Worm (Caenorhabditis elegans) whole organism, L4 larva: ENCODE data around the gene skat-1.

Experiments
- F26F4.8 ChIP-seq: fragments of 200-800 bp; sonication (Bioruptor generic); conservative IDR thresholded peaks from 2 replicates; pipeline ENCODE4 v1.3.6; 2022; ENCODE audit warnings: missing genetic modification characterization, missing compliant biosample characterization
- F44E2.7 ChIP-seq: fragments of 200-800 bp; sonication (Bioruptor generic); IDR thresholded peaks from 2 replicates; pipeline ENCODE4 v2.1.2; 2022; ENCODE audit warnings: missing genetic modification characterization, missing compliant biosample characterization
- F49E8.2 ChIP-seq: sonication (generic microtip); optimal IDR thresholded peaks from 2 replicates; lab custom pipeline; 2016; ENCODE audit warnings: missing compliant biosample characterization, mild to moderate bottlenecking, missing genetic modification characterization, borderline replicate concordance
- T26A8.4 ChIP-seq: fragments of 200-800 bp; sonication (Bioruptor generic); IDR thresholded peaks from 2 replicates; pipeline ENCODE4 v1.3.6; 2022; ENCODE audit warnings: missing genetic modification characterization, missing compliant biosample characterization
- Y75B8A.6 ChIP-seq: fragments of 200-800 bp; sonication (Bioruptor generic); IDR thresholded peaks from 2 replicates; pipeline ENCODE4 v1.3.6; 2022; ENCODE audit warnings: missing genetic modification reagents, missing genetic modification characterization, missing compliant biosample characterization
- ZK546.5 ChIP-seq, 2 experiments: sonication (generic microtip); optimal IDR thresholded peaks; 2 replicates each; lab custom pipeline; 2017; ENCODE audit warnings: missing biosample characterization in 2 of 2, missing genetic modification characterization in 2 of 2
- aly-2 ChIP-seq: sonication (generic microtip); optimal IDR thresholded peaks from 2 replicates; lab custom pipeline; 2018; ENCODE audit warnings: missing biosample characterization, missing genetic modification characterization
- ama-1 ChIP-seq: fragments of 150-350 bp; optimal IDR thresholded peaks from 2 replicates; lab custom pipeline; 2014; ENCODE audit warnings: inconsistent platforms, mixed read lengths
- arid-1 ChIP-seq: fragments of 200-800 bp; sonication (Bioruptor generic); conservative IDR thresholded peaks from 2 replicates; pipeline ENCODE4 v1.3.6; 2022; ENCODE audit warnings: missing genetic modification reagents, missing genetic modification characterization, missing compliant biosample characterization
- attf-4 ChIP-seq: sonication (generic microtip); optimal IDR thresholded peaks from 3 replicates; lab custom pipeline; 2017; ENCODE audit warnings: missing biosample characterization, missing genetic modification characterization
- ceh-28 ChIP-seq: fragments of 150-350 bp; optimal IDR thresholded peaks from 2 replicates; lab custom pipeline; 2014; ENCODE audit warnings: missing biosample characterization, missing genetic modification reagents, missing genetic modification characterization
- ceh-44 ChIP-seq: fragments of 200-800 bp; sonication (Bioruptor generic); IDR thresholded peaks from 2 replicates; pipeline ENCODE4 v1.3.6; 2022; ENCODE audit warnings: missing genetic modification reagents, missing genetic modification characterization, missing compliant biosample characterization
- ceh-82 ChIP-seq: sonication (generic microtip); optimal IDR thresholded peaks from 2 replicates; lab custom pipeline; 2017; ENCODE audit warnings: missing biosample characterization, missing genetic modification characterization
- ces-1 ChIP-seq: fragments of 150-350 bp; sonication (generic microtip); optimal IDR thresholded peaks from 4 replicates; lab custom pipeline; 2014; ENCODE audit warnings: missing biosample characterization, missing genetic modification reagents, missing genetic modification characterization
- ctbp-1 ChIP-seq: fragments of 200-800 bp; sonication (Bioruptor generic); IDR thresholded peaks from 2 replicates; pipeline ENCODE4 v1.3.6; 2022; ENCODE audit warnings: missing genetic modification reagents, missing genetic modification characterization, missing compliant biosample characterization
- daf-16 ChIP-seq, 3 experiments: sonication (generic microtip); optimal IDR thresholded peaks; 2 replicates each; lab custom pipeline; 2016 to 2017; ENCODE audit warnings: missing genetic modification characterization in 3 of 3, missing genetic modification reagents in 3 of 3, mild to moderate bottlenecking in 2 of 3, missing compliant biosample characterization in 2 of 3, missing biosample characterization in 1 of 3, moderate library complexity in 1 of 3
- daf-19 ChIP-seq: fragments of 200-800 bp; sonication (Bioruptor generic); conservative IDR thresholded peaks from 2 replicates; pipeline ENCODE4 v1.3.6; 2022; ENCODE audit warnings: missing genetic modification characterization, missing compliant biosample characterization
- dmd-6 ChIP-seq: fragments of 200-800 bp; sonication (Bioruptor generic); IDR thresholded peaks from 2 replicates; pipeline ENCODE4 v1.3.6; 2022; ENCODE audit warnings: missing genetic modification reagents, missing genetic modification characterization, missing compliant biosample characterization
- dmd-9 ChIP-seq: fragments of 200-800 bp; sonication (Bioruptor generic); IDR thresholded peaks from 2 replicates; pipeline ENCODE4 v1.3.6; 2022; ENCODE audit warnings: missing genetic modification reagents, missing genetic modification characterization, missing compliant biosample characterization
- dpl-1 ChIP-seq: fragments of 150-350 bp; optimal IDR thresholded peaks from 2 replicates; lab custom pipeline; 2014; ENCODE audit warnings: missing biosample characterization, missing genetic modification reagents, missing genetic modification characterization
- duxl-1 ChIP-seq: sonication (generic microtip); optimal IDR thresholded peaks from 2 replicates; lab custom pipeline; 2016; ENCODE audit warnings: mild to moderate bottlenecking, missing genetic modification characterization, moderate library complexity, missing compliant biosample characterization; ENCODE audit not compliant: poor library complexity
- egl-27 ChIP-seq: sonication (generic microtip); optimal IDR thresholded peaks from 3 replicates; lab custom pipeline; 2017; ENCODE audit warnings: missing biosample characterization, missing genetic modification reagents, missing genetic modification characterization
- fos-1 ChIP-seq: fragments of 150-350 bp; optimal IDR thresholded peaks from 2 replicates; lab custom pipeline; 2014; ENCODE audit warnings: missing biosample characterization, missing genetic modification characterization
- lin-1 ChIP-seq: fragments of 200-800 bp; sonication (Bioruptor generic); IDR thresholded peaks from 2 replicates; pipeline ENCODE4 v1.3.6; 2022; ENCODE audit warnings: missing genetic modification reagents, missing genetic modification characterization, missing compliant biosample characterization
- lin-29 ChIP-seq: fragments of 200-800 bp; sonication (Bioruptor generic); IDR thresholded peaks from 2 replicates; pipeline ENCODE4 v1.3.6; 2022; ENCODE audit warnings: missing genetic modification reagents, missing genetic modification characterization, missing compliant biosample characterization
- lin-38 ChIP-seq: fragments of 200-800 bp; sonication (Bioruptor generic); IDR thresholded peaks from 2 replicates; pipeline ENCODE4 v1.3.6; 2022; ENCODE audit warnings: missing genetic modification reagents, missing genetic modification characterization, missing compliant biosample characterization
- lsy-2 ChIP-seq, 2 experiments: fragments of 150-350 bp in 1 of 2; sonication (generic microtip) in 1 of 2; optimal IDR thresholded peaks; 2 replicates each; lab custom pipeline; 2014 to 2017; ENCODE audit warnings: missing biosample characterization in 2 of 2, missing genetic modification characterization in 2 of 2
- madf-5 ChIP-seq, 2 experiments: fragments of 200-800 bp; sonication (Bioruptor generic); IDR thresholded peaks; 2 replicates each; pipeline ENCODE4 v1.3.6; 2022; ENCODE audit warnings: missing compliant biosample characterization in 2 of 2, missing genetic modification characterization in 2 of 2
- mes-2 ChIP-seq: sonication (generic microtip); optimal IDR thresholded peaks from 2 replicates; lab custom pipeline; 2016; ENCODE audit warnings: missing genotype, mild to moderate bottlenecking, missing genetic modification characterization, missing compliant biosample characterization; ENCODE audit not compliant: poor library complexity, severe bottlenecking
- mxl-3 ChIP-seq: fragments of 200-800 bp; sonication (Bioruptor generic); optimal IDR thresholded peaks from 2 replicates; lab custom pipeline; 2018; ENCODE audit warnings: mild to moderate bottlenecking, missing genetic modification characterization, missing compliant biosample characterization
- nhr-10 ChIP-seq: fragments of 150-350 bp; optimal IDR thresholded peaks from 2 replicates; lab custom pipeline; 2014; ENCODE audit warnings: missing biosample characterization, missing genetic modification characterization
- nhr-102 ChIP-seq: sonication (generic microtip); optimal IDR thresholded peaks from 2 replicates; lab custom pipeline; 2016; ENCODE audit warnings: mild to moderate bottlenecking, missing genetic modification characterization, moderate library complexity, missing compliant biosample characterization
- nhr-11 ChIP-seq: fragments of 150-350 bp; optimal IDR thresholded peaks from 2 replicates; lab custom pipeline; 2014; ENCODE audit warnings: missing biosample characterization, missing genetic modification characterization
- nhr-28 ChIP-seq: fragments of 150-350 bp; optimal IDR thresholded peaks from 2 replicates; lab custom pipeline; 2014; ENCODE audit warnings: missing biosample characterization, missing genetic modification characterization
- nhr-42 ChIP-seq: fragments of 200-800 bp; sonication (Bioruptor generic); IDR thresholded peaks from 2 replicates; pipeline ENCODE4 v1.3.6; 2022; ENCODE audit warnings: missing genetic modification characterization, missing compliant biosample characterization
- pha-4 ChIP-seq, 2 experiments: fragments of 150-350 bp in 1 of 2; fragments of 200-800 bp in 1 of 2; sonication (Bioruptor generic) in 1 of 2; IDR thresholded peaks in 1 of 2; optimal IDR thresholded peaks in 1 of 2; 2 replicates each; pipeline versions ENCODE4 v1.3.6 to Lab custom; 2014 to 2022; ENCODE audit warnings: missing genetic modification characterization in 2 of 2, missing genetic modification reagents in 2 of 2, missing biosample characterization in 1 of 2, missing compliant biosample characterization in 1 of 2
- pqm-1 ChIP-seq: sonication (generic microtip); optimal IDR thresholded peaks from 2 replicates; lab custom pipeline; 2017; ENCODE audit warnings: missing biosample characterization, missing genetic modification characterization
- rbr-2 ChIP-seq: sonication (generic microtip); optimal IDR thresholded peaks from 2 replicates; lab custom pipeline; 2016; ENCODE audit warnings: missing genotype, missing genetic modification characterization, missing compliant biosample characterization
- sdz-12 ChIP-seq: fragments of 200-800 bp; sonication (Bioruptor generic); optimal IDR thresholded peaks from 2 replicates; lab custom pipeline; 2018; ENCODE audit warnings: mild to moderate bottlenecking, missing genetic modification characterization, missing compliant biosample characterization
- set-16 ChIP-seq: fragments of 200-800 bp; sonication (Bioruptor generic); IDR thresholded peaks from 2 replicates; pipeline ENCODE4 v1.3.6; 2022; ENCODE audit warnings: missing genetic modification reagents, missing genetic modification characterization, missing compliant biosample characterization
- skn-1 ChIP-seq: fragments of 150-350 bp; optimal IDR thresholded peaks from 2 replicates; lab custom pipeline; 2014; ENCODE audit warnings: missing biosample characterization, missing genetic modification characterization
- snpc-1.2 ChIP-seq: fragments of 200-800 bp; sonication (Bioruptor generic); IDR thresholded peaks from 2 replicates; pipeline ENCODE4 v1.3.6; 2022; ENCODE audit warnings: missing genetic modification reagents, missing genetic modification characterization, missing compliant biosample characterization
- snpc-4 ChIP-seq: fragments of 150-350 bp; optimal IDR thresholded peaks from 2 replicates; lab custom pipeline; 2014; ENCODE audit warnings: missing biosample characterization, missing genetic modification characterization
- unc-130 ChIP-seq: sonication (generic microtip); optimal IDR thresholded peaks from 2 replicates; lab custom pipeline; 2016; ENCODE audit warnings: missing genetic modification reagents, missing genetic modification characterization, missing compliant biosample characterization
- unc-39 ChIP-seq: sonication (generic microtip); optimal IDR thresholded peaks from 2 replicates; lab custom pipeline; 2017; ENCODE audit warnings: missing biosample characterization, missing genetic modification characterization
- unc-62 ChIP-seq, 3 experiments: fragments of 150-350 bp in 1 of 3; sonication (generic microtip); optimal IDR thresholded peaks in 2 of 3; peaks in 1 of 3; 1 replicate in 1 of 3; 2 replicates in 2 of 3; lab custom pipeline; 2014 to 2017; ENCODE audit warnings: missing biosample characterization in 3 of 3, missing genetic modification characterization in 3 of 3, missing genetic modification reagents in 3 of 3, missing genotype in 1 of 3
- vab-7 ChIP-seq: fragments of 200-800 bp; sonication (Bioruptor generic); IDR thresholded peaks from 2 replicates; pipeline ENCODE4 v1.3.6; 2022; ENCODE audit warnings: missing genetic modification reagents, missing genetic modification characterization, missing compliant biosample characterization

Gene skat-1

DNA sequence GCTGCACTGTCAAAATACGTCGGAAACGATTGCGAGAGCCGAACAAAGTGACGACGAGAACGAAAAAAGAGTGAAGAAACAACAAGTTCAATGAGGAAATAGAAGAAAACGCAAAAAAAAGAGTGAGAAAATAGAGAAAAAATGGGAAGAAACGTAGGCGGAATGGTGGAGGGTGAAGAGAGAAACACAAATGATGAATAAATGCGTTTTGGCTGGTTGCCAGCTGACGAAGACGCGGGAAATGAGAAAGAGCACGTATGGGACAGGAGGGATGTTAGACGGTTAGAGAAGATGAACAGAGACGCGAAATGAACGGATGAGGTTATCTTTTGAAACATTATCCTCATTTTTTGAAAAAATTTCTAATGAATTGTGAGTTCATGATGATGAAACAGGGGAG lies 11.6 kb downstream of the skat-1 start (continued):
- TF ChIP-seq vab-7 (GFP tag; lab: Robert Waterston, UW) (0 out of 2 replicates have a peak, but pooled peaks have one; percentile 15), fos-1 (no peak), arid-1 (GFP tag; lab: Robert Waterston, UW) (peak; percentile 52; the same call in 1 of the 2 replicates), daf-16 (GFP tag; optimal IDR thresholded peaks at IDR 0.05; lab: Kevin White, UChicago) (peak in 1 of 2 experiments; percentile 44), daf-16 (tag; optimal IDR thresholded peaks at IDR 0.05; lab: Kevin White, UChicago) (no peak), lin-1 (GFP tag; lab: Robert Waterston, UW) (0 out of 2 replicates have a peak, but pooled peaks have one; percentile 21), ama-1 (lab: Kevin White, UChicago) (no peak), rbr-2 (tag; lab: Kevin White, UChicago) (peak; percentile 57), dpl-1 (GFP tag; lab: Kevin White, UChicago) (peak; percentile 43), unc-62 (GFP tag; optimal IDR thresholded peaks at IDR 0.05 in 1 of 2; lab: Kevin White, UChicago) (peak in 1 of 2 experiments; percentile 92), unc-62 (tag; optimal IDR thresholded peaks at IDR 0.05; lab: Kevin White, UChicago) (no peak), ceh-28 (tag; lab: Kevin White, UChicago) (no peak), pha-4 (GFP tag; IDR thresholded peaks at IDR 0.05; lab: Robert Waterston, UW) (no peak), pha-4 (tag; optimal IDR thresholded peaks at IDR 0.05; lab: Kevin White, UChicago) (no peak), lin-29 (GFP tag; lab: Robert Waterston, UW) (peak; percentile 40; the same call in 1 of the 2 replicates), ceh-82 (tag; lab: Kevin White, UChicago) (no peak), attf-4 (tag; lab: Kevin White, UChicago) (no peak), daf-19 (GFP tag; lab: Robert Waterston, UW) (no peak), mes-2 (tag; lab: Kevin White, UChicago) (peak; percentile 8), nhr-11 (tag; lab: Kevin White, UChicago) (peak; percentile 68), mxl-3 (GFP tag; lab: Kevin White, UChicago) (peak; percentile 44)

DNA sequence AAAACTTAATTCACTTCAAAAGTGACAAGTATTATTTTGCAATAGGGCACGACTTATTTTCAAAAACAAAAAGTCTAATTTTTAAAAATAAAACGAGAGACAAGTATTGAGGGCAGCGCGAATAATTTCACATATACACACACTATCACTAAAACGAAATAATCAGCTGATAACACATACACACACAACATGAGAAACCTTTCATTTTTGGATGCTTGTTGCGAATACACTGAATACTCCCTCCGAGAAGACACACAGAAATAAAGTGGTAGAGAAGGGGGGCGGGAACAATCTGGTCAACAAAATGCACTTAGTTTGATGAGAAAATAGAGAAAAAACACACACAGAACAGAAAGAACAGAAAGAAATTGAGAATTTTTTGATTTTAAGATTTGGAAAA lies 12.2 kb downstream of the skat-1 start:
- no peak for TF ChIP-seq pha-4 (GFP tag; IDR thresholded peaks at IDR 0.05; lab: Robert Waterston, UW)
- TF ChIP-seq pha-4 (tag; optimal IDR thresholded peaks at IDR 0.05; lab: Kevin White, UChicago): no peak
- no peak for TF ChIP-seq aly-2
- TF ChIP-seq sdz-12: no peak
- no peak for TF ChIP-seq ces-1 (GFP tag; lab: Kevin White, UChicago)
- no peak for TF ChIP-seq ceh-44 (GFP tag; lab: Robert Waterston, UW)
- TF ChIP-seq snpc-1.2 (GFP tag; lab: Robert Waterston, UW): no peak
- no peak for TF ChIP-seq lsy-2 (tag; optimal IDR thresholded peaks at IDR 0.05; lab: Kevin White, UChicago)
- TF ChIP-seq F26F4.8 (GFP tag; lab: Robert Waterston, UW): no peak
- TF ChIP-seq madf-5 (GFP tag; IDR thresholded peaks at IDR 0.05; lab: Robert Waterston, UW): no peak
- TF ChIP-seq duxl-1: peak; percentile 9
- peak; percentile 16; the same call in 1 of the 2 replicates for TF ChIP-seq dmd-6
- no peak for TF ChIP-seq daf-16 (GFP tag; optimal IDR thresholded peaks at IDR 0.05; lab: Kevin White, UChicago)
- peak; percentile 69 for TF ChIP-seq daf-16 (tag; optimal IDR thresholded peaks at IDR 0.05; lab: Kevin White, UChicago)
- no peak for TF ChIP-seq unc-39 (tag; lab: Kevin White, UChicago)
- TF ChIP-seq unc-130 (GFP tag; lab: Kevin White, UChicago): no peak
- no peak for TF ChIP-seq nhr-42 (GFP tag; lab: Robert Waterston, UW)
- no peak for TF ChIP-seq arid-1 (GFP tag; lab: Robert Waterston, UW)
- no peak for TF ChIP-seq snpc-4
- no peak for TF ChIP-seq attf-4 (tag; lab: Kevin White, UChicago)
- TF ChIP-seq nhr-102 (tag; lab: Kevin White, UChicago): no peak
- no peak for TF ChIP-seq ZK546.5 (tag; optimal IDR thresholded peaks at IDR 0.05; lab: Kevin White, UChicago)
- TF ChIP-seq nhr-10 (tag; lab: Kevin White, UChicago): no peak
- TF ChIP-seq nhr-28 (tag; lab: Kevin White, UChicago): peak; percentile 48
- TF ChIP-seq pqm-1 (tag; lab: Kevin White, UChicago): peak; percentile 72
- TF ChIP-seq egl-27 (tag; lab: Kevin White, UChicago): no peak
- TF ChIP-seq Y75B8A.6 (GFP tag; lab: Robert Waterston, UW): no peak
- no peak for TF ChIP-seq F49E8.2 (tag; lab: Kevin White, UChicago)
- no peak for TF ChIP-seq skn-1
- TF ChIP-seq set-16 (GFP tag; lab: Robert Waterston, UW): no peak
- TF ChIP-seq daf-19 (GFP tag; lab: Robert Waterston, UW): no peak
- no peak for TF ChIP-seq ctbp-1
- TF ChIP-seq dmd-9 (GFP tag; lab: Robert Waterston, UW): no peak
- TF ChIP-seq T26A8.4: no peak
- TF ChIP-seq F44E2.7 (GFP tag; lab: Robert Waterston, UW): no peak
- TF ChIP-seq lin-38 (GFP tag; lab: Robert Waterston, UW): no peak
